Fruit fly (Drosophila melanogaster) ovary, adult (tissue): Measurements from ENCODE around the gene tll.

ENCODE experiments used
- CG17801 ChIP-seq: fragments of 200-800 bp; optimal IDR thresholded peaks from 2 replicates; lab custom pipeline; 2019; ENCODE audit warnings: missing biosample characterization, mild to moderate bottlenecking, missing genetic modification characterization, moderate library complexity; ENCODE audit not compliant: partially characterized antibody

tll gene

dm6 chr3R:30903994-30904393, 51.9 kb downstream of the tll start:
- no peak for TF ChIP-seq CG17801
